Worm (Caenorhabditis elegans): ENCODE data around the gene ZC239.3.

- TF ChIP-seq tbx-7 (tag; optimal IDR thresholded peaks at IDR 0.05) (no peak), pha-4 (tag; optimal IDR thresholded peaks at IDR 0.05) (no peak), nhr-11 (tag; optimal IDR thresholded peaks at IDR 0.05) (no peak), ceh-2 (tag; optimal IDR thresholded peaks at IDR 0.05) (no peak), ceh-34 (tag; optimal IDR thresholded peaks at IDR 0.05) (no peak), ceh-9 (tag; optimal IDR thresholded peaks at IDR 0.05) (no peak), nfya-1 (tag; optimal IDR thresholded peaks at IDR 0.05) (no peak), ama-1 (optimal IDR thresholded peaks at IDR 0.05) (no peak), che-1 (tag; optimal IDR thresholded peaks at IDR 0.05) (no peak)
Observed at ce11 chrII:3220723-3221122, 4.9 kb downstream of the ZC239.3 start, which contains the start of gene ZC239.22.
